Worm (Caenorhabditis elegans) whole organism, L2 larva: ENCODE measurements around the gene Y39A1A.10.

Experiments
- C34F6.9 ChIP-seq: fragments of 150-350 bp; optimal IDR thresholded peaks from 2 replicates; lab custom pipeline; 2014; ENCODE audit warnings: missing biosample characterization, missing genetic modification characterization
- R02D3.7 ChIP-seq: fragments of 150-350 bp; optimal IDR thresholded peaks from 2 replicates; lab custom pipeline; 2014; ENCODE audit warnings: missing biosample characterization, missing genetic modification characterization
- Y55F3AM.14 ChIP-seq: fragments of 200-800 bp; sonication (Bioruptor generic); optimal IDR thresholded peaks from 2 replicates; lab custom pipeline; 2018; ENCODE audit warnings: mild to moderate bottlenecking, missing genetic modification characterization, missing compliant biosample characterization
- ZK546.5 ChIP-seq: sonication (generic microtip); optimal IDR thresholded peaks from 2 replicates; lab custom pipeline; 2017; ENCODE audit warnings: missing biosample characterization, missing genetic modification characterization
- aly-2 ChIP-seq: fragments of 150-350 bp; optimal IDR thresholded peaks from 2 replicates; lab custom pipeline; 2014; ENCODE audit warnings: missing biosample characterization, missing genetic modification characterization
- ama-1 ChIP-seq: fragments of 150-350 bp; optimal IDR thresholded peaks from 2 replicates; lab custom pipeline; 2018; ENCODE audit warnings: inconsistent platforms
- blmp-1 ChIP-seq: sonication (generic microtip); optimal IDR thresholded peaks from 2 replicates; lab custom pipeline; 2017; ENCODE audit warnings: missing genetic modification characterization, mild to moderate bottlenecking, missing compliant biosample characterization, antibody characterized with exemption, moderate library complexity; ENCODE audit not compliant: insufficient read depth
- ceh-82 ChIP-seq: fragments of 150-350 bp; optimal IDR thresholded peaks from 2 replicates; lab custom pipeline; 2014; ENCODE audit warnings: missing biosample characterization, missing genetic modification characterization
- crh-2 ChIP-seq: sonication (generic microtip); optimal IDR thresholded peaks from 2 replicates; lab custom pipeline; 2017; ENCODE audit warnings: missing biosample characterization, missing genetic modification characterization
- dmd-4 ChIP-seq: sonication (generic microtip); optimal IDR thresholded peaks from 2 replicates; lab custom pipeline; 2017; ENCODE audit warnings: missing biosample characterization, missing genetic modification characterization
- elt-3 ChIP-seq: sonication (generic microtip); optimal IDR thresholded peaks from 2 replicates; lab custom pipeline; 2017; ENCODE audit warnings: missing biosample characterization, missing genetic modification characterization
- fos-1 ChIP-seq: fragments of 150-350 bp; optimal IDR thresholded peaks from 2 replicates; lab custom pipeline; 2014; ENCODE audit warnings: missing biosample characterization, missing genetic modification characterization
- gmeb-1 ChIP-seq: fragments of 150-350 bp; optimal IDR thresholded peaks from 2 replicates; lab custom pipeline; 2014; ENCODE audit warnings: missing biosample characterization, missing genetic modification characterization
- lin-11 ChIP-seq: fragments of 150-350 bp; sonication (generic microtip); optimal IDR thresholded peaks from 2 replicates; lab custom pipeline; 2014; ENCODE audit warnings: missing biosample characterization, missing genetic modification characterization, inconsistent platforms, mixed read lengths
- lin-13 ChIP-seq: fragments of 150-350 bp; optimal IDR thresholded peaks from 2 replicates; lab custom pipeline; 2014; ENCODE audit warnings: missing biosample characterization, missing genetic modification reagents, missing genetic modification characterization
- lin-39 ChIP-seq: fragments of 150-350 bp; optimal IDR thresholded peaks from 2 replicates; lab custom pipeline; 2014; ENCODE audit warnings: missing biosample characterization, missing genetic modification reagents, missing genetic modification characterization
- lsy-2 ChIP-seq, 2 experiments: fragments of 150-350 bp in 1 of 2; sonication (generic microtip) in 1 of 2; optimal IDR thresholded peaks; 2 replicates each; lab custom pipeline; 2014 to 2017; ENCODE audit warnings: missing biosample characterization in 2 of 2, missing genetic modification characterization in 2 of 2
- mab-5 ChIP-seq: fragments of 150-350 bp; optimal IDR thresholded peaks from 2 replicates; lab custom pipeline; 2014; ENCODE audit warnings: missing biosample characterization, missing genetic modification characterization
- mbf-1 ChIP-seq: sonication (generic microtip); optimal IDR thresholded peaks from 2 replicates; lab custom pipeline; 2017; ENCODE audit warnings: missing biosample characterization, missing genetic modification characterization
- mdl-1 ChIP-seq, 2 experiments: fragments of 150-350 bp in 1 of 2; sonication (generic microtip) in 1 of 2; optimal IDR thresholded peaks; 2 replicates each; lab custom pipeline; 2017; ENCODE audit warnings: missing biosample characterization in 2 of 2, missing genetic modification characterization in 2 of 2
- nhr-10 ChIP-seq: sonication (generic microtip); optimal IDR thresholded peaks from 2 replicates; lab custom pipeline; 2017; ENCODE audit warnings: missing biosample characterization, missing genetic modification characterization
- nhr-11 ChIP-seq: fragments of 150-350 bp; optimal IDR thresholded peaks from 2 replicates; lab custom pipeline; 2014; ENCODE audit warnings: missing biosample characterization, missing genetic modification characterization
- nhr-12 ChIP-seq: fragments of 150-350 bp; optimal IDR thresholded peaks from 2 replicates; lab custom pipeline; 2014; ENCODE audit warnings: missing biosample characterization, missing genetic modification characterization
- nhr-129 ChIP-seq: fragments of 150-350 bp; optimal IDR thresholded peaks from 2 replicates; lab custom pipeline; 2014; ENCODE audit warnings: missing biosample characterization, missing genetic modification characterization
- nhr-21 ChIP-seq: fragments of 150-350 bp; optimal IDR thresholded peaks from 2 replicates; lab custom pipeline; 2014; ENCODE audit warnings: missing biosample characterization, missing genetic modification characterization
- nhr-23 ChIP-seq: fragments of 150-350 bp; optimal IDR thresholded peaks from 2 replicates; lab custom pipeline; 2014; ENCODE audit warnings: missing biosample characterization, missing genetic modification reagents, missing genetic modification characterization
- nhr-237 ChIP-seq: fragments of 150-350 bp; optimal IDR thresholded peaks from 2 replicates; lab custom pipeline; 2014; ENCODE audit warnings: missing biosample characterization, missing genetic modification characterization
- nhr-25 ChIP-seq: fragments of 150-350 bp; sonication (generic microtip); optimal IDR thresholded peaks from 3 replicates; lab custom pipeline; 2014; ENCODE audit warnings: missing biosample characterization, missing genetic modification characterization
- nhr-77 ChIP-seq: fragments of 150-350 bp; optimal IDR thresholded peaks from 2 replicates; lab custom pipeline; 2014; ENCODE audit warnings: missing biosample characterization, missing genetic modification characterization
- peb-1 ChIP-seq: fragments of 150-350 bp; optimal IDR thresholded peaks from 2 replicates; lab custom pipeline; 2014; ENCODE audit warnings: missing biosample characterization, missing genetic modification characterization
- sem-4 ChIP-seq: fragments of 150-350 bp; optimal IDR thresholded peaks from 2 replicates; lab custom pipeline; 2014; ENCODE audit warnings: missing biosample characterization, missing genetic modification reagents, missing genetic modification characterization
- skn-1 ChIP-seq: sonication (generic microtip); optimal IDR thresholded peaks from 2 replicates; lab custom pipeline; 2017; ENCODE audit warnings: missing biosample characterization, missing genetic modification characterization
- sma-3 ChIP-seq: sonication (generic microtip); optimal IDR thresholded peaks from 2 replicates; lab custom pipeline; 2016; ENCODE audit warnings: missing genetic modification reagents, missing genetic modification characterization, missing compliant biosample characterization
- sma-9 ChIP-seq, 2 experiments: fragments of 150-350 bp in 1 of 2; sonication (generic microtip) in 1 of 2; optimal IDR thresholded peaks; 2 replicates each; lab custom pipeline; 2014 to 2016; ENCODE audit warnings: missing genetic modification characterization in 2 of 2, mild to moderate bottlenecking in 1 of 2, missing biosample characterization in 1 of 2, missing compliant biosample characterization in 1 of 2, missing genetic modification reagents in 1 of 2, moderate library complexity in 1 of 2
- snpc-4 ChIP-seq: fragments of 150-350 bp; optimal IDR thresholded peaks from 2 replicates; lab custom pipeline; 2014; ENCODE audit warnings: missing biosample characterization, missing genetic modification characterization
- unc-39 ChIP-seq: fragments of 150-350 bp; optimal IDR thresholded peaks from 2 replicates; lab custom pipeline; 2014; ENCODE audit warnings: missing biosample characterization, missing genetic modification characterization
- unc-55 ChIP-seq: fragments of 150-350 bp; sonication (generic microtip); optimal IDR thresholded peaks from 3 replicates; lab custom pipeline; 2014; ENCODE audit warnings: missing biosample characterization, missing genetic modification reagents, missing genetic modification characterization
- unc-62 ChIP-seq: fragments of 150-350 bp; optimal IDR thresholded peaks from 2 replicates; lab custom pipeline; 2014; ENCODE audit warnings: missing biosample characterization, missing genetic modification reagents, missing genetic modification characterization
- zag-1 ChIP-seq: fragments of 150-350 bp; optimal IDR thresholded peaks from 2 replicates; lab custom pipeline; 2014; ENCODE audit warnings: missing biosample characterization, missing genetic modification characterization
- ztf-1 ChIP-seq: fragments of 200-800 bp; sonication (Bioruptor generic); conservative IDR thresholded peaks from 2 replicates; pipeline ENCODE4 v1.3.6; 2022; ENCODE audit warnings: missing genetic modification characterization, missing compliant biosample characterization
- ztf-11 ChIP-seq: sonication (generic microtip); optimal IDR thresholded peaks from 2 replicates; lab custom pipeline; 2017; ENCODE audit warnings: missing biosample characterization, missing genetic modification characterization
- ztf-4 ChIP-seq: fragments of 150-350 bp; optimal IDR thresholded peaks from 2 replicates; lab custom pipeline; 2014; ENCODE audit warnings: missing biosample characterization, missing genetic modification characterization

Gene Y39A1A.10

ce11 chrIII:10629043-10629442 is 3.5 kb upstream of the Y39A1A.10 start, which contains the start of gene swt-4:
Gene swt-4, minus strand, starts transcription at chrIII:10629143.
- no peak for TF ChIP-seq ztf-1
- no peak for TF ChIP-seq lin-39 (tag; lab: Kevin White, UChicago)
- TF ChIP-seq blmp-1: no peak
- TF ChIP-seq lin-13 (GFP tag; lab: Kevin White, UChicago): no peak
- TF ChIP-seq mbf-1 (tag; lab: Kevin White, UChicago): no peak
- no peak for TF ChIP-seq nhr-21
- TF ChIP-seq ztf-4 (tag; lab: Kevin White, UChicago): no peak
- TF ChIP-seq nhr-11 (tag; lab: Kevin White, UChicago): no peak
- no peak for TF ChIP-seq ZK546.5 (tag; lab: Kevin White, UChicago)
- no peak for TF ChIP-seq dmd-4
- TF ChIP-seq zag-1 (tag; lab: Kevin White, UChicago): no peak
- TF ChIP-seq nhr-25 (tag; lab: Kevin White, UChicago): no peak
- TF ChIP-seq nhr-77 (tag; lab: Kevin White, UChicago): no peak
- no peak for TF ChIP-seq C34F6.9 (tag; lab: Kevin White, UChicago)
- TF ChIP-seq nhr-12 (tag; lab: Kevin White, UChicago): no peak
- TF ChIP-seq sem-4: no peak
- TF ChIP-seq unc-55 (GFP tag; lab: Kevin White, UChicago): no peak
- TF ChIP-seq peb-1: no peak
- no peak for TF ChIP-seq unc-39 (tag; lab: Kevin White, UChicago)
- TF ChIP-seq aly-2: no peak

DNA sequence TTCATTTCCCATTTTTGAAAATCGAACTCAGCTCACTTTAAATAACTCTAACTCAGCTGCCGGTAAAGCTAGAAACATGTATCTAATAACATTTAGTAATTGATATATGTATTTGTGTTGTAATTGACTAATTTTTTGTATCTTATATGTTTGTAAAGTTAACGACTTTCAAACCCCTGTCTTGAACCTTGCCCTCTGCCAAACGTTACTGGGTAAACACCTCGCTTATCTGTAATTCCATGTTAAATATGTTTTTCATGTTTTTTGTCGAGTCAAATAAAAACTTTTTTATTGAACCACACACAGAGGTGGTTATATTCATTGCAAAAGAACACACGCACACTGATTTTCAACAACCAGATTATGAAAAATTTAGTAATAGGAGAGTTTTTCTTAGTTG is 2.7 kb upstream of the Y39A1A.10 start:
- peak; percentile 5 for TF ChIP-seq crh-2 (tag; lab: Kevin White, UChicago)
- no peak for TF ChIP-seq ama-1
- peak; percentile 42 for TF ChIP-seq lin-39 (tag; lab: Kevin White, UChicago)
- TF ChIP-seq, all 48 proteins: peak for 2

DNA sequence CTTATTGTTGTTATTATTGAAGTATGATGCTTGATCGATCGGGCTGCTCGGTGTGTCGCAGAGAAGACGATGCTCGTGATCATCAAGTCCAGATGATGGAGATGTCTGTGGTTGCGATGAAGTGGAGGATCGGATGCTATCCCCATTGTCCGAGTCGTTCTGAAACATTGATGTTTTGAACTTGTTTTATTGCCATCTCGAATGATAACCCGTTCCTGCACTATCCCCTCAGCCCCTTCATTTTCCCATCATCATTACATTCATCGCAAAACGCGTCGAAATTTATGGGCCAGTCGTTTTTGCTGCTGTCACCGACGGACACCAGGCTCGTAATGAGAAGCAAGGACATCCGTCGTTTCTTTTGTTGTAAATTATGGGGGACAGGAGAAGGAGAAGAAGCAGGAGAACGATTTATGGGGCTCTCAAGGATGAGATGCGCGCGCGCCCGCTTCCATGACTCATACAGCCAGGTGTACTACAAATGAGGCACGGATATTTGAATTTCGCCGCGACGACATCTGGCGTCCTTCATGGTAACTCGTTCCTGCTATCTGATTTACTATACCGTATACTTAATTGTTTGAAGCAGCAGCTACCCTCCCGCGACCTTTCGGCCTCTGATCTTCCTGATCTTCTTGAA is 538 bp upstream of the Y39A1A.10 start:
- no peak for TF ChIP-seq skn-1 (tag; lab: Kevin White, UChicago)
- no peak for TF ChIP-seq unc-62 (GFP tag; lab: Kevin White, UChicago)
- peak; percentile 51 for TF ChIP-seq mab-5 (tag; lab: Kevin White, UChicago)
- TF ChIP-seq nhr-25 (tag; lab: Kevin White, UChicago): peak; percentile 27
- no peak for TF ChIP-seq blmp-1
- TF ChIP-seq lsy-2 (tag; optimal IDR thresholded peaks at IDR 0.05; lab: Kevin White, UChicago): no peak
- no peak for TF ChIP-seq fos-1

ce11 chrIII:10633403-10633674 is 811 bp downstream of the Y39A1A.10 start, which contains the start of gene Y39A1A.9:
Gene Y39A1A.9, minus strand, starts transcription at chrIII:10633501.
- TF ChIP-seq blmp-1: no peak
- no peak for TF ChIP-seq lin-13 (GFP tag; lab: Kevin White, UChicago)
- no peak for TF ChIP-seq mdl-1 (tag; optimal IDR thresholded peaks at IDR 0.05; lab: Kevin White, UChicago)
- TF ChIP-seq mab-5 (tag; lab: Kevin White, UChicago): no peak

DNA sequence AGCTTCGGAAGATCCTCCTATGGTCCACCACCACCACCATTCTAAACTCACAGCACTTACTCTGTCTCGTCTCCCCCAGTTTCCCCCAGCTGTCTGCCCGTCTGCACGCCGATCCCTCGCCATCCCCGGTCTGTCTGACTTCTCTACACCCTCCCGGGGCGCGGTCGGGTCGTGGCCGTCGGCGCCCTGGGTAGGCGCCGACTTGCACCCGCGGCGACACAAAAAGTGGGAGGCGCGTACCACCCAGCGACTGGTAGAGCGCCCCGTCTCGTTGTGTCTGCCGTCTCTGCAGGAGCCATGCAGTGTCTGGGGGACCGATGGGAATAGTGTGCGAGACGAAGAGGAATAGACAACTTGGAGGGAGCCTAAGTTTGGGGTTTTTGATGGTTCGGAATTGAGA is 1.5 kb downstream of the Y39A1A.10 start:
- TF ChIP-seq ztf-1 (no peak), R02D3.7 (tag; lab: Kevin White, UChicago) (no peak), nhr-129 (tag; lab: Kevin White, UChicago) (peak; percentile 86), ztf-11 (tag; lab: Kevin White, UChicago) (no peak), unc-55 (GFP tag; lab: Kevin White, UChicago) (peak; percentile 96), sma-9 (GFP tag; optimal IDR thresholded peaks at IDR 0.05; lab: Kevin White, UChicago) (peak; percentile 94), sma-9 (tag; optimal IDR thresholded peaks at IDR 0.05; lab: Kevin White, UChicago) (no peak), unc-39 (tag; lab: Kevin White, UChicago) (no peak), nhr-237 (tag; lab: Kevin White, UChicago) (no peak), nhr-21 (peak; percentile 87), mdl-1 (tag; optimal IDR thresholded peaks at IDR 0.05; lab: Kevin White, UChicago) (peak; percentile 71 to 87), crh-2 (tag; lab: Kevin White, UChicago) (peak; percentile 86), unc-62 (GFP tag; lab: Kevin White, UChicago) (peak; percentile 67), lin-13 (GFP tag; lab: Kevin White, UChicago) (peak; percentile 86), Y55F3AM.14 (GFP tag; lab: Kevin White, UChicago) (peak; percentile 93), nhr-10 (tag; lab: Kevin White, UChicago) (peak; percentile 4), lsy-2 (tag; optimal IDR thresholded peaks at IDR 0.05; lab: Kevin White, UChicago) (peak; percentile 64 to 88), nhr-11 (tag; lab: Kevin White, UChicago) (no peak), C34F6.9 (tag; lab: Kevin White, UChicago) (peak; percentile 85), aly-2 (no peak), sma-3 (GFP tag; lab: Kevin White, UChicago) (peak; percentile 91), zag-1 (tag; lab: Kevin White, UChicago) (peak; percentile 93), nhr-23 (no peak), fos-1 (peak; percentile 73), ZK546.5 (tag; lab: Kevin White, UChicago) (peak; percentile 17), mbf-1 (tag; lab: Kevin White, UChicago) (no peak), gmeb-1 (tag; lab: Kevin White, UChicago) (peak; percentile 54), nhr-77 (tag; lab: Kevin White, UChicago) (no peak), lin-11 (tag; lab: Kevin White, UChicago) (peak; percentile 91), nhr-25 (tag; lab: Kevin White, UChicago) (peak; percentile 89), ztf-4 (tag; lab: Kevin White, UChicago) (peak; percentile 72), snpc-4 (tag; lab: Kevin White, UChicago) (peak; percentile 67), elt-3 (tag; lab: Kevin White, UChicago) (no peak), lin-39 (tag; lab: Kevin White, UChicago) (no peak), ceh-82 (tag; lab: Kevin White, UChicago) (peak; percentile 83)
